Fruit fly (Drosophila melanogaster) whole organism, embryonic: ENCODE measurements around the gene Lasp.

ENCODE experiments used
- C15 ChIP-seq: fragments of 200-800 bp; sonication (Bioruptor generic); IDR thresholded peaks from 3 replicates; pipeline ENCODE4 v1.3.6; 2022; ENCODE audit warnings: missing biosample characterization, missing genetic modification characterization
- CG10147 ChIP-seq: fragments of 200-800 bp; sonication (Bioruptor generic); optimal IDR thresholded peaks from 2 replicates; lab custom pipeline; 2019; ENCODE audit warnings: missing biosample characterization, mild to moderate bottlenecking, missing genetic modification characterization, moderate library complexity
- CG11247 ChIP-seq: fragments of 200-800 bp; sonication (Bioruptor generic); IDR thresholded peaks from 2 replicates; pipeline ENCODE4 v1.3.6; 2022; ENCODE audit warnings: missing biosample characterization, missing genetic modification characterization
- CG11504 ChIP-seq: fragments of 200-800 bp; sonication (Bioruptor generic); optimal IDR thresholded peaks from 3 replicates; lab custom pipeline; 2019; ENCODE audit warnings: missing biosample characterization, mild to moderate bottlenecking, missing genetic modification characterization, moderate library complexity
- CG11696 ChIP-seq: fragments of 200-800 bp; sonication (Bioruptor generic); IDR thresholded peaks from 2 replicates; pipeline ENCODE4 v1.3.6; 2022; ENCODE audit warnings: missing biosample characterization, missing genetic modification characterization
- CG12104 ChIP-seq: fragments of 200-800 bp; sonication (Bioruptor generic); optimal IDR thresholded peaks from 3 replicates; lab custom pipeline; 2016; ENCODE audit warnings: missing biosample characterization, missing genetic modification characterization
- CG1233 ChIP-seq: fragments of 200-800 bp; sonication (Bioruptor generic); optimal IDR thresholded peaks from 4 replicates; lab custom pipeline; 2018; ENCODE audit warnings: missing biosample characterization, mild to moderate bottlenecking, missing genetic modification characterization
- CG2116 ChIP-seq: fragments of 200-800 bp; sonication (Bioruptor generic); optimal IDR thresholded peaks from 3 replicates; lab custom pipeline; 2018; ENCODE audit warnings: missing biosample characterization, mild to moderate bottlenecking, missing genetic modification characterization
- CG2889 ChIP-seq: fragments of 200-800 bp; sonication (Bioruptor generic); IDR thresholded peaks from 3 replicates; pipeline ENCODE4 v1.3.6; 2022; ENCODE audit warnings: missing biosample characterization, missing genetic modification characterization
- CG3281 ChIP-seq: fragments of 200-800 bp; sonication (Bioruptor generic); optimal IDR thresholded peaks from 3 replicates; lab custom pipeline; 2017; ENCODE audit warnings: missing biosample characterization, mild to moderate bottlenecking, missing genetic modification characterization
- CG33557 ChIP-seq: fragments of 200-800 bp; sonication (Bioruptor generic); optimal IDR thresholded peaks from 2 replicates; lab custom pipeline; 2019; ENCODE audit warnings: missing biosample characterization, mild to moderate bottlenecking, missing genetic modification characterization, moderate library complexity
- CG4730 ChIP-seq: fragments of 200-800 bp; sonication (Bioruptor generic); IDR thresholded peaks from 2 replicates; pipeline ENCODE4 v1.3.6; 2022; ENCODE audit warnings: missing biosample characterization, missing genetic modification characterization
- CG4820 ChIP-seq: fragments of 200-800 bp; sonication (Bioruptor generic); optimal IDR thresholded peaks from 3 replicates; lab custom pipeline; 2016; ENCODE audit warnings: missing biosample characterization, missing genetic modification characterization
- CG4854 ChIP-seq: fragments of 200-800 bp; sonication (Bioruptor generic); optimal IDR thresholded peaks from 2 replicates; lab custom pipeline; 2016; ENCODE audit warnings: missing biosample characterization, missing genetic modification characterization, inconsistent platforms
- CG6689 ChIP-seq: fragments of 200-800 bp; sonication (Bioruptor generic); IDR thresholded peaks from 2 replicates; pipeline ENCODE4 v1.3.6; 2022; ENCODE audit warnings: missing biosample characterization, missing genetic modification characterization
- CG7987 ChIP-seq: fragments of 200-800 bp; sonication (Bioruptor generic); optimal IDR thresholded peaks from 2 replicates; lab custom pipeline; 2018; ENCODE audit warnings: missing biosample characterization, mild to moderate bottlenecking, missing genetic modification characterization, moderate library complexity
- CG8089 ChIP-seq: fragments of 200-800 bp; sonication (Bioruptor generic); optimal IDR thresholded peaks from 3 replicates; lab custom pipeline; 2016; ENCODE audit warnings: missing biosample characterization, missing genetic modification characterization
- CG8944 ChIP-seq: fragments of 200-800 bp; sonication (Bioruptor generic); optimal IDR thresholded peaks from 3 replicates; lab custom pipeline; 2016; ENCODE audit warnings: missing biosample characterization, missing genetic modification characterization
- CG9437 ChIP-seq: fragments of 200-800 bp; sonication (Bioruptor generic); optimal IDR thresholded peaks from 2 replicates; lab custom pipeline; 2018; ENCODE audit warnings: missing biosample characterization, mild to moderate bottlenecking, missing genetic modification characterization
- Camta ChIP-seq: fragments of 200-800 bp; sonication (Bioruptor generic); optimal IDR thresholded peaks from 2 replicates; lab custom pipeline; 2016; ENCODE audit warnings: missing biosample characterization, missing genetic modification characterization
- Dref ChIP-seq: fragments of 200-800 bp; sonication (Bioruptor generic); IDR thresholded peaks from 2 replicates; pipeline ENCODE4 v1.3.6; 2022; ENCODE audit warnings: missing biosample characterization, missing genetic modification characterization
- E2f2 ChIP-seq: fragments of 200-800 bp; sonication (Bioruptor generic); IDR thresholded peaks from 2 replicates; pipeline ENCODE4 v1.3.6; 2022; ENCODE audit warnings: missing biosample characterization, missing genetic modification characterization
- Ets65A ChIP-seq: fragments of 200-800 bp; sonication (Bioruptor generic); peaks from one replicate; lab custom pipeline; 2016; ENCODE audit warnings: missing biosample characterization, missing genetic modification characterization
- Fer2 ChIP-seq: fragments of 200-800 bp; sonication (Bioruptor generic); optimal IDR thresholded peaks from 2 replicates; lab custom pipeline; 2018; ENCODE audit warnings: missing biosample characterization, mild to moderate bottlenecking, missing genetic modification characterization, moderate library complexity
- HmgD ChIP-seq: fragments of 200-800 bp; sonication (Bioruptor generic); optimal IDR thresholded peaks from 3 replicates; lab custom pipeline; 2016; ENCODE audit warnings: missing biosample characterization, missing genetic modification characterization
- Hmx ChIP-seq: fragments of 200-800 bp; sonication (Bioruptor generic); optimal IDR thresholded peaks from 2 replicates; lab custom pipeline; 2016; ENCODE audit warnings: missing biosample characterization, missing genetic modification characterization
- Lpt ChIP-seq: fragments of >200 bp; optimal IDR thresholded peaks from 2 replicates; lab custom pipeline; 2018; ENCODE audit warnings: missing biosample characterization, missing genetic modification characterization
- Mrtf ChIP-seq: fragments of 200-800 bp; sonication (Bioruptor generic); IDR thresholded peaks from 3 replicates; pipeline ENCODE4 v1.3.6; 2022; ENCODE audit warnings: missing biosample characterization, missing genetic modification characterization
- Nf-YA ChIP-seq: fragments of 200-800 bp; sonication (Bioruptor generic); IDR thresholded peaks from 2 replicates; pipeline ENCODE4 v1.3.6; 2022; ENCODE audit warnings: missing biosample characterization, missing genetic modification characterization
- Nf-YC ChIP-seq: fragments of 200-800 bp; optimal IDR thresholded peaks from 3 replicates; lab custom pipeline; 2019; ENCODE audit warnings: missing biosample characterization, mild to moderate bottlenecking, missing genetic modification characterization, moderate library complexity
- Oaz ChIP-seq: fragments of 200-800 bp; sonication (Bioruptor generic); IDR thresholded peaks from 2 replicates; pipeline ENCODE4 v1.3.6; 2022; ENCODE audit warnings: missing biosample characterization, missing genetic modification characterization
- Side ChIP-seq: fragments of 200-800 bp; sonication (Bioruptor generic); optimal IDR thresholded peaks from 2 replicates; lab custom pipeline; 2016; ENCODE audit warnings: missing biosample characterization, missing genetic modification characterization
- ash1 ChIP-seq: fragments of 200-800 bp; sonication (Bioruptor generic); optimal IDR thresholded peaks from 2 replicates; lab custom pipeline; 2018; ENCODE audit warnings: missing biosample characterization, mild to moderate bottlenecking, missing genetic modification characterization
- cg ChIP-seq: fragments of 200-800 bp; sonication (Bioruptor generic); optimal IDR thresholded peaks from 3 replicates; lab custom pipeline; 2019; ENCODE audit warnings: missing biosample characterization, mild to moderate bottlenecking, missing genetic modification characterization, moderate library complexity
- chm ChIP-seq: fragments of 200-800 bp; sonication (Bioruptor generic); IDR thresholded peaks from 2 replicates; pipeline ENCODE4 v1.3.6; 2022; ENCODE audit warnings: missing biosample characterization, missing genetic modification characterization
- corto ChIP-seq: fragments of 200-800 bp; sonication (Bioruptor generic); optimal IDR thresholded peaks from 2 replicates; lab custom pipeline; 2016; ENCODE audit warnings: missing biosample characterization, mild to moderate bottlenecking, missing genetic modification characterization, moderate library complexity
- dmrt99B ChIP-seq: fragments of 200-800 bp; sonication (Bioruptor generic); optimal IDR thresholded peaks from 2 replicates; lab custom pipeline; 2018; ENCODE audit warnings: missing biosample characterization, mild to moderate bottlenecking, missing genetic modification characterization, moderate library complexity
- emc ChIP-seq: fragments of 200-800 bp; sonication (Bioruptor generic); optimal IDR thresholded peaks from 2 replicates; lab custom pipeline; 2016; ENCODE audit warnings: missing biosample characterization, missing genetic modification characterization
- eyg ChIP-seq: fragments of 200-800 bp; sonication (Bioruptor generic); optimal IDR thresholded peaks from 3 replicates; lab custom pipeline; 2016; ENCODE audit warnings: missing biosample characterization, missing genetic modification characterization
- fd102C ChIP-seq: fragments of 200-800 bp; sonication (Bioruptor generic); optimal IDR thresholded peaks from 2 replicates; lab custom pipeline; 2018; ENCODE audit warnings: missing biosample characterization, mild to moderate bottlenecking, missing genetic modification characterization, moderate library complexity
- fru ChIP-seq: fragments of >200 bp; optimal IDR thresholded peaks from 2 replicates; lab custom pipeline; 2017
- gsb-n ChIP-seq: fragments of 200-800 bp; sonication (Bioruptor generic); optimal IDR thresholded peaks from 3 replicates; lab custom pipeline; 2018; ENCODE audit warnings: missing biosample characterization, mild to moderate bottlenecking, missing genetic modification characterization
- insv ChIP-seq, 2 experiments: fragments of 200-800 bp; sonication (Bioruptor generic); optimal IDR thresholded peaks; 3 replicates each; lab custom pipeline; 2016 to 2018; ENCODE audit warnings: missing biosample characterization in 2 of 2, missing genetic modification characterization in 2 of 2
- klu ChIP-seq: fragments of 200-800 bp; sonication (Bioruptor generic); IDR thresholded peaks from 2 replicates; pipeline ENCODE4 v1.3.6; 2022; ENCODE audit warnings: missing biosample characterization, missing genetic modification characterization
- phol ChIP-seq: fragments of 200-800 bp; sonication (Bioruptor generic); optimal IDR thresholded peaks from 3 replicates; lab custom pipeline; 2018; ENCODE audit warnings: missing biosample characterization, mild to moderate bottlenecking, missing genetic modification characterization, moderate library complexity
- psq ChIP-seq: fragments of 200-800 bp; sonication (Bioruptor generic); optimal IDR thresholded peaks from 2 replicates; lab custom pipeline; 2017; ENCODE audit warnings: missing biosample characterization, missing genetic modification characterization
- seq ChIP-seq: fragments of 200-800 bp; sonication (Bioruptor generic); IDR thresholded peaks from 2 replicates; pipeline ENCODE4 v1.3.6; 2022; ENCODE audit warnings: missing biosample characterization, missing genetic modification characterization
- twi ChIP-seq: fragments of 200-800 bp; optimal IDR thresholded peaks from 2 replicates; lab custom pipeline; 2019; ENCODE audit warnings: missing biosample characterization, mild to moderate bottlenecking, missing genetic modification characterization, moderate library complexity
- yki ChIP-seq: fragments of >200 bp; optimal IDR thresholded peaks from 3 replicates; lab custom pipeline; 2018
- zfh1 ChIP-seq: fragments of 200-800 bp; sonication (Bioruptor generic); IDR thresholded peaks from 3 replicates; pipeline ENCODE4 v1.3.6; 2022; ENCODE audit warnings: missing biosample characterization, missing genetic modification characterization
- zfh2 ChIP-seq: fragments of 200-800 bp; sonication (Bioruptor generic); optimal IDR thresholded peaks from 2 replicates; lab custom pipeline; 2016; ENCODE audit warnings: missing biosample characterization, missing genetic modification characterization

The Lasp gene

DNA sequence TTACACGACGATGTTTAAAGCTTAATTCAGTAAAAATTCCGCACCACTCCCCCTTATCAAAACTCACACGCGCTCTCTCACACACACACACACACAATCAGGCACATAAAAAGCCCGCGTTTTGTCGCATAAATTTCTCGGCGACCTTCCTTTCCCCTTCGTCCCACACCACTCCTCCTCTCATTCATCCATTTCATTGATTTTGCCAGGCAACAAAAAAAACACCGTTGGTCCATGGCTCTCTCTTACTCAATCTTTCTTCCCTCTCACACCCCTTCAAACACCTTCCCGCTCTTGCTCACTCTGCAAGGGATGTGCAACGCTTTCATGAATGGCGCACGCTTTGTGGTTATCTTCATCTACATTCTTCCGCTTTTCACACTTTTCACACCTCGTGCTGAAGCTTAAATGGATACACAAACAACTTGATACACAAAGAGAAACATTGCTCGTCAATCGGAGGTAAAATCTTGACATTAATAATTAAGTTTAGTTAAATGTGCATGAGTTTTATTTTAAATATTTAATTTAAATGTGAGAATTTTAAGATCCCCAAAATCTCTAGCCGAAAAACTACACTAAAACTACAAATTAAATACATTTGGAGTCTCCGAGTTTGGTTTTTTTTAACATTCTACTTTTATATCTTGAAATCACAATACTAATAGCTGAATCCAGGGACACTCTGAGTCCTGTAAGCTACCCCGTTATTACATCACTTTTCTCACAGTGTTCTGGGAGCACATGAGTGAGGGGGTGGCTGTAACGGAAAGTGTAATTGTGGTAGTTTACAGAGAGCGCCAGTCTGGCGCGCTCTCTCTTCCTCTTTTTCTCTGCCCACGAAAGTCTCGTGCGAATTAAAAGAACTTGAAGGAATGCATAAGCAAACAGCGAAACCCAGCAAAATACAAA is 51.3 kb downstream of the Lasp start (continued):
- TF ChIP-seq yki (lab: Kevin White, UChicago): no peak
- TF ChIP-seq CG12104 (GFP tag; lab: Kevin White, UChicago): peak; percentile 98
- TF ChIP-seq insv (GFP tag; optimal IDR thresholded peaks at IDR 0.05; lab: Kevin White, UChicago): peak in 1 of 2 experiments; percentile 73
- peak; percentile 87 for TF ChIP-seq Oaz (GFP tag; lab: Robert Waterston, UW)
- TF ChIP-seq CG8089 (GFP tag; lab: Kevin White, UChicago): peak; percentile 86
- TF ChIP-seq C15 (GFP tag; lab: Robert Waterston, UW): peak; percentile 90
- TF ChIP-seq CG8944 (GFP tag; lab: Kevin White, UChicago): peak; percentile 89
- TF ChIP-seq Mrtf (GFP tag; lab: Robert Waterston, UW): peak; percentile 91
- peak; percentile 81 for TF ChIP-seq Side (GFP tag; lab: Kevin White, UChicago)
- peak; percentile 95 for TF ChIP-seq CG6689 (GFP tag; lab: Robert Waterston, UW)
- TF ChIP-seq CG2889 (GFP tag; lab: Robert Waterston, UW): peak; percentile 93
- TF ChIP-seq phol (tag; lab: Kevin White, UChicago): peak; percentile 98
- peak; percentile 89 for TF ChIP-seq zfh1 (GFP tag; lab: Robert Waterston, UW)
- TF ChIP-seq CG4820 (GFP tag; lab: Kevin White, UChicago): peak; percentile 96
- TF ChIP-seq CG33557: peak; percentile 89
- TF ChIP-seq fru: no peak
- peak; percentile 98 for TF ChIP-seq CG3281 (GFP tag; lab: Kevin White, UChicago)
- TF ChIP-seq Nf-YC (tag; lab: Kevin White, UChicago): peak; percentile 83
- peak; percentile 95 for TF ChIP-seq klu (GFP tag; lab: Robert Waterston, UW)
- TF ChIP-seq CG10147 (GFP tag; lab: Kevin White, UChicago): peak; percentile 97
- peak; percentile 92 for TF ChIP-seq Camta (GFP tag; lab: Kevin White, UChicago)
- peak; percentile 96 for TF ChIP-seq CG9437 (GFP tag; lab: Kevin White, UChicago)
- TF ChIP-seq seq (GFP tag; lab: Robert Waterston, UW): peak; percentile 95
- TF ChIP-seq Hmx (GFP tag; lab: Kevin White, UChicago): peak; percentile 78
- TF ChIP-seq emc (GFP tag; lab: Kevin White, UChicago): peak; percentile 86
- peak; percentile 84 for TF ChIP-seq eyg
- TF ChIP-seq CG11696 (GFP tag; lab: Robert Waterston, UW): peak; percentile 88
- peak; percentile 94 for TF ChIP-seq Fer2 (tag; lab: Kevin White, UChicago)
- peak; percentile 47 for TF ChIP-seq HmgD (GFP tag; lab: Kevin White, UChicago)
- TF ChIP-seq zfh2 (GFP tag; lab: Kevin White, UChicago): peak; percentile 90
- peak; percentile 99 for TF ChIP-seq Ets65A
- peak; percentile 79 for TF ChIP-seq CG2116 (GFP tag; lab: Kevin White, UChicago)
- peak; percentile 98 for TF ChIP-seq CG1233 (GFP tag; lab: Kevin White, UChicago)
- peak; percentile 76 for TF ChIP-seq E2f2
- peak; percentile 80 for TF ChIP-seq chm (GFP tag; lab: Robert Waterston, UW)
- peak; percentile 92 for TF ChIP-seq CG7987
- TF ChIP-seq ash1 (GFP tag; lab: Kevin White, UChicago): peak; percentile 65
- TF ChIP-seq CG11247 (GFP tag; lab: Robert Waterston, UW): peak; percentile 89
- TF ChIP-seq Dref (GFP tag; lab: Robert Waterston, UW): no peak
- peak; percentile 86 for TF ChIP-seq corto (GFP tag; lab: Kevin White, UChicago)
- peak; percentile 99 for TF ChIP-seq dmrt99B (tag; lab: Kevin White, UChicago)
- TF ChIP-seq Lpt (GFP tag; lab: Kevin White, UChicago): no peak
- peak; percentile 92 for TF ChIP-seq Nf-YA (GFP tag; lab: Robert Waterston, UW)
- TF ChIP-seq twi (tag; lab: Kevin White, UChicago): peak; percentile 88
- peak; percentile 94 for TF ChIP-seq gsb-n (tag; lab: Kevin White, UChicago)
- TF ChIP-seq CG11504 (tag; lab: Kevin White, UChicago): peak; percentile 98
- TF ChIP-seq fd102C (GFP tag; lab: Kevin White, UChicago): peak; percentile 46
- peak; percentile 90 for TF ChIP-seq CG4730
- TF ChIP-seq CG4854 (GFP tag; lab: Kevin White, UChicago): peak; percentile 94
- TF ChIP-seq psq (GFP tag; lab: Kevin White, UChicago): peak; percentile 76
- TF ChIP-seq cg: peak; percentile 73
